Worm (Caenorhabditis elegans) whole organism, L1 larva: ENCODE data around the gene bath-37.

Source experiments
- dpl-1 ChIP-seq, 3 experiments: fragments of 150-350 bp in 2 of 3; sonication (generic microtip) in 1 of 3; optimal IDR thresholded peaks; 2 replicates each; lab custom pipeline; 2014 to 2017; ENCODE audit warnings: missing biosample characterization in 3 of 3, missing genetic modification characterization in 3 of 3, missing genetic modification reagents in 3 of 3
- egl-27 ChIP-seq, 2 experiments: fragments of 150-350 bp in 1 of 2; sonication (generic microtip); optimal IDR thresholded peaks; 3 replicates each; lab custom pipeline; 2017 to 2018; ENCODE audit warnings: missing biosample characterization in 2 of 2, missing genetic modification characterization in 2 of 2, missing genetic modification reagents in 2 of 2

DNA sequence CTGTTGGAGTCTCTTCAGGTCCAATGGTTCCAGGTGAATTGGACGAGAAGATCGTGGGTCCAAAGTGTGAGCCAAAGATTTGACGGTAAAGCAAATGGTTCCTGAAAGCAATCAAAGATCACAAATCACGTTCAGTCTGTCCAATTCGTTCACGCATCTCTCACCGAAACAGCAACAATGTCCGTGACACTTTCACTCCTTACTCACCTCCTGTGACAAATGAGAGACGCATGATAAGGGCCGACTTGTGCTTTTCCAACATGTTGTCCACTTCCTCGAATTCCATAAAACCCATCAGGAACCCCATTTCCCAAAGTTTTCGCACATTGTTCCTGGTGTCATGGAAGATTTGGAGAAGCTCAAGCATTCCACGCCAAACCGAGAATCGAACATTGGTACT is 28.3 kb upstream of the bath-37 start:
- TF ChIP-seq egl-27 (tag; optimal IDR thresholded peaks at IDR 0.05; lab: Kevin White, UChicago) (no peak), dpl-1 (GFP tag; optimal IDR thresholded peaks at IDR 0.05; lab: Kevin White, UChicago) (no peak)
